Worm (Caenorhabditis elegans) whole organism, L3 larva: ENCODE measurements around the gene tbc-6.

Source experiments
- aly-2 ChIP-seq: fragments of 150-350 bp; optimal IDR thresholded peaks from 2 replicates; lab custom pipeline; 2014; ENCODE audit warnings: missing biosample characterization, missing genetic modification characterization
- ceh-16 ChIP-seq: sonication (generic microtip); optimal IDR thresholded peaks from 2 replicates; lab custom pipeline; 2017; ENCODE audit warnings: missing biosample characterization, missing genetic modification characterization
- ceh-28 ChIP-seq: fragments of 150-350 bp; optimal IDR thresholded peaks from 2 replicates; lab custom pipeline; 2014; ENCODE audit warnings: missing biosample characterization, missing genetic modification reagents, missing genetic modification characterization
- ceh-82 ChIP-seq: fragments of 150-350 bp; optimal IDR thresholded peaks from 2 replicates; lab custom pipeline; 2014; ENCODE audit warnings: missing biosample characterization, missing genetic modification characterization
- egl-27 ChIP-seq: sonication (generic microtip); optimal IDR thresholded peaks from 4 replicates; lab custom pipeline; 2017; ENCODE audit warnings: missing biosample characterization, missing genetic modification reagents, missing genetic modification characterization
- egl-5 ChIP-seq: fragments of 150-350 bp; optimal IDR thresholded peaks from 2 replicates; lab custom pipeline; 2017; ENCODE audit warnings: missing biosample characterization, missing genetic modification reagents, missing genetic modification characterization, inconsistent platforms
- elt-1 ChIP-seq: fragments of 150-350 bp; optimal IDR thresholded peaks from 2 replicates; lab custom pipeline; 2014; ENCODE audit warnings: missing biosample characterization, missing genetic modification characterization
- elt-2 ChIP-seq: sonication (generic microtip); optimal IDR thresholded peaks from 2 replicates; lab custom pipeline; 2016; ENCODE audit warnings: missing genetic modification reagents, mild to moderate bottlenecking, missing genetic modification characterization, missing compliant biosample characterization
- elt-3 ChIP-seq, 3 experiments: fragments of 150-350 bp in 1 of 3; sonication (generic microtip) in 2 of 3; optimal IDR thresholded peaks; 2 replicates in 2 of 3; 4 replicates in 1 of 3; lab custom pipeline; 2014 to 2017; ENCODE audit warnings: missing biosample characterization in 3 of 3, missing genetic modification characterization in 3 of 3
- fkh-10 ChIP-seq: sonication (generic microtip); optimal IDR thresholded peaks from 2 replicates; lab custom pipeline; 2017; ENCODE audit warnings: missing biosample characterization, missing genetic modification reagents, missing genetic modification characterization
- fkh-2 ChIP-seq: fragments of 150-350 bp; optimal IDR thresholded peaks from 2 replicates; lab custom pipeline; 2014; ENCODE audit warnings: missing biosample characterization, missing genetic modification reagents, missing genetic modification characterization
- hmg-11 ChIP-seq: sonication (generic microtip); optimal IDR thresholded peaks from 2 replicates; lab custom pipeline; 2016; ENCODE audit warnings: missing genetic modification characterization, missing compliant biosample characterization
- lsy-12 ChIP-seq: sonication (generic microtip); optimal IDR thresholded peaks from 2 replicates; lab custom pipeline; 2016; ENCODE audit warnings: mild to moderate bottlenecking, missing genetic modification characterization, missing compliant biosample characterization
- mdl-1 ChIP-seq: fragments of 150-350 bp; optimal IDR thresholded peaks from 2 replicates; lab custom pipeline; 2014; ENCODE audit warnings: missing biosample characterization, missing genetic modification characterization
- mml-1 ChIP-seq: fragments of 150-350 bp; sonication (generic microtip); optimal IDR thresholded peaks from 3 replicates; lab custom pipeline; 2014; ENCODE audit warnings: missing biosample characterization, missing genetic modification characterization
- nfya-1 ChIP-seq: sonication (generic microtip); optimal IDR thresholded peaks from 2 replicates; lab custom pipeline; 2017; ENCODE audit warnings: missing genetic modification characterization, mild to moderate bottlenecking, missing compliant biosample characterization, antibody characterized with exemption, moderate library complexity; ENCODE audit not compliant: insufficient read depth
- nhr-12 ChIP-seq: fragments of 150-350 bp; optimal IDR thresholded peaks from 2 replicates; lab custom pipeline; 2014; ENCODE audit warnings: missing biosample characterization, missing genetic modification characterization
- nhr-23 ChIP-seq: fragments of 150-350 bp; optimal IDR thresholded peaks from 2 replicates; lab custom pipeline; 2014; ENCODE audit warnings: missing biosample characterization, missing genetic modification reagents, missing genetic modification characterization
- nhr-237 ChIP-seq: fragments of 150-350 bp; optimal IDR thresholded peaks from 2 replicates; lab custom pipeline; 2014; ENCODE audit warnings: missing biosample characterization, missing genetic modification characterization
- nhr-25 ChIP-seq: sonication (generic microtip); optimal IDR thresholded peaks from 2 replicates; lab custom pipeline; 2017; ENCODE audit warnings: missing biosample characterization, missing genetic modification characterization
- nhr-28 ChIP-seq: fragments of 150-350 bp; optimal IDR thresholded peaks from 2 replicates; lab custom pipeline; 2014; ENCODE audit warnings: missing biosample characterization, missing genetic modification characterization
- nhr-43 ChIP-seq: sonication (generic microtip); optimal IDR thresholded peaks from 2 replicates; lab custom pipeline; 2016; ENCODE audit warnings: mild to moderate bottlenecking, missing genetic modification characterization, missing compliant biosample characterization; ENCODE audit not compliant: poor library complexity, severe bottlenecking
- nhr-76 ChIP-seq: fragments of 150-350 bp; sonication (generic microtip); optimal IDR thresholded peaks from 5 replicates; lab custom pipeline; 2014; ENCODE audit warnings: missing biosample characterization, missing genetic modification characterization
- pha-4 ChIP-seq: fragments of 150-350 bp; optimal IDR thresholded peaks from 2 replicates; lab custom pipeline; 2014; ENCODE audit warnings: missing biosample characterization, missing genetic modification reagents, missing genetic modification characterization
- pqm-1 ChIP-seq: fragments of 150-350 bp; optimal IDR thresholded peaks from 2 replicates; lab custom pipeline; 2017; ENCODE audit warnings: missing biosample characterization, missing genetic modification characterization, inconsistent platforms
- sea-2 ChIP-seq: fragments of 150-350 bp; sonication (generic microtip); optimal IDR thresholded peaks from 4 replicates; lab custom pipeline; 2014; ENCODE audit warnings: missing biosample characterization, missing genetic modification reagents, missing genetic modification characterization
- snpc-4 ChIP-seq: fragments of 150-350 bp; optimal IDR thresholded peaks from 2 replicates; lab custom pipeline; 2014; ENCODE audit warnings: missing biosample characterization, missing genetic modification characterization
- unc-39 ChIP-seq: sonication (generic microtip); optimal IDR thresholded peaks from 4 replicates; lab custom pipeline; 2017; ENCODE audit warnings: missing biosample characterization, missing genetic modification characterization
- unc-62 ChIP-seq: fragments of 150-350 bp; sonication (generic microtip); optimal IDR thresholded peaks from 4 replicates; lab custom pipeline; 2014; ENCODE audit warnings: missing biosample characterization, missing genetic modification reagents, missing genetic modification characterization
- zag-1 ChIP-seq: fragments of 150-350 bp; optimal IDR thresholded peaks from 2 replicates; lab custom pipeline; 2014; ENCODE audit warnings: missing biosample characterization, missing genetic modification characterization
- ztf-4 ChIP-seq: fragments of 150-350 bp; optimal IDR thresholded peaks from 2 replicates; lab custom pipeline; 2014; ENCODE audit warnings: missing biosample characterization, missing genetic modification characterization

Gene tbc-6

DNA sequence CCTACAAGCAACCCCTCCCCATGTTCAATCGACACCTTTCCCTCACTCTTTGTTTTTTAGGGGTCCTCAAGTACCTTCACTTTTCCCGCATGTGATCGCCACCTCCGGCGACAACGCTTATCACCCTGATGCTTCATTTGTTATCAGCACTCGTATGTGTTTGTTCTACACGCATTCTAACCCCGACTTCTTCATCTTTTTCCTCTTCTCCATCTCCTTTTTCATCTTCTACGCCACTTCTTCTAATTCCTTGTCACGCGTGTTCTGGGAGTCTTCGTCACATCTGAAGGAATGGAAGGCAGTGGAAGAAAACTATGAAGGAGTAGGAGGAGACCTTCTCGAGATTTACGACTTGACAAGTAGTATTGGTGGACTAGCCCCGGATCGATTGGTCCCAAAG, 17.9 kb upstream of the tbc-6 start:
- TF ChIP-seq nhr-76 (tag; lab: Kevin White, UChicago) (no peak), ceh-28 (no peak), zag-1 (tag; lab: Kevin White, UChicago) (no peak), nhr-23 (tag; lab: Kevin White, UChicago) (peak; percentile 38), elt-1 (tag; lab: Kevin White, UChicago) (peak; percentile 29), elt-3 (tag; optimal IDR thresholded peaks at IDR 0.05; lab: Kevin White, UChicago) (peak in 1 of 3 experiments; percentile 10), nhr-43 (tag; lab: Kevin White, UChicago) (peak; percentile 20), snpc-4 (tag; lab: Kevin White, UChicago) (no peak), unc-62 (GFP tag; lab: Kevin White, UChicago) (peak; percentile 20), mml-1 (tag; lab: Kevin White, UChicago) (no peak), elt-2 (tag; lab: Kevin White, UChicago) (peak; percentile 34)

DNA sequence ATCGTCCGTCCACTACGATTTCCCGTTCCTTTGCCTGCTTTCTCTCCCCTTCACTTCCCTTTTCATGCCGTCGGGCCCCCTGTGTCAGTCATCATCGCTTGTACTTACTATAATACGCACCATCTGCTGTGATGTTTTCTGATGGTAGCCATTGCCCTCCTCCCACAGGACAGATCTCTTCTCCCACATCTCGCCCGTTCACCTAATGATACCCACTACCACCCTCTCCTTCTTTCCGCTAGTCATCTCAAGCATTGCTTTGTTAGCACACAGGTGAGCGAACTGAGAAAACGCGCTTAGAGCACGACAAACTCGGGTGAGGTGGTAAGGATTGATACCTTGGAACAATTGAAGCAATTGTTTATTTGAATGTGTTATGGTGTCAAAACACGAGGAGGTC, 17.0 kb upstream of the tbc-6 start:
- TF ChIP-seq egl-27 (tag; lab: Kevin White, UChicago) (no peak), ceh-16 (tag; lab: Kevin White, UChicago) (no peak), nhr-12 (tag; lab: Kevin White, UChicago) (no peak), fkh-2 (tag; lab: Kevin White, UChicago) (no peak)

DNA sequence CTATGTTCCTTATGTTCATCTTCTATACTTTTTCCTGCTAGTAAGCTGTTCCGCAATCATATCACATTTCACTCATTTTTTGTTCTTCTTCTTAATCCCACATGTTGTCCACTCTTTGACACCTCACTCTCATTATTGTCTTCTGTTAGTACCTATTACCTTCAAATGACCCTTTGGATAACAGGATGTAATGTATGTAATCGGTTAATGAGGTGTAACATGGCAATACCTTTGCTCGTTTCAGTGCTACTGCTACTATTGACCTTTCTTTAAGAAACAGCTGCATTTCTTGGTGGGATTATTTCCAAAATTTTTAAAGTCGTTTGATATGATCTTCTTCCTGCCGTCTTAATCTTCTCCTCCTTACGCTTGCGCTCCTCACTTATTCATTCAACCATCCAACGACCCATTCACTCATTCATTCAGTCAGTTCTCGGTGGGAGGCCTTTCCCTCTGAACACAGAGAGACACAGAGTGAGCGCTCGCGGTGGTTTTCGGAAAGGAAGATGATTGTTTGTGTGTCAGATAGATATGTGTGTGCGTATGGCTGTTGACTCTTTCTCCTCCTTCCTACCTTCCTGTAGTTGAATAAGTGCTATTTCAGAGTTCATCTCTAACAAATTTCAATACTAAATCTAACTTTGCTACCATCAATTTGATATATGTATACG, 16.3 kb upstream of the tbc-6 start:
- no peak for TF ChIP-seq mml-1 (tag; lab: Kevin White, UChicago)
- TF ChIP-seq unc-39 (tag; lab: Kevin White, UChicago) = no peak
- TF ChIP-seq nhr-43 (tag; lab: Kevin White, UChicago) = no peak
- TF ChIP-seq sea-2 (GFP tag; lab: Kevin White, UChicago) = no peak
- no peak for TF ChIP-seq nhr-12 (tag; lab: Kevin White, UChicago)
- no peak for TF ChIP-seq nhr-23 (tag; lab: Kevin White, UChicago)
- no peak for TF ChIP-seq unc-62 (GFP tag; lab: Kevin White, UChicago)
- TF ChIP-seq elt-3 (tag; optimal IDR thresholded peaks at IDR 0.05; lab: Kevin White, UChicago) = no peak
- TF ChIP-seq pqm-1 (tag; lab: Kevin White, UChicago) = no peak
- no peak for TF ChIP-seq nfya-1
- TF ChIP-seq ztf-4 = no peak
- TF ChIP-seq nhr-28 (tag; lab: Kevin White, UChicago) = no peak
- TF ChIP-seq pha-4 (tag; lab: Kevin White, UChicago) = peak; percentile 29
- no peak for TF ChIP-seq nhr-237 (tag; lab: Kevin White, UChicago)
- no peak for TF ChIP-seq zag-1 (tag; lab: Kevin White, UChicago)
- no peak for TF ChIP-seq ceh-82 (tag; lab: Kevin White, UChicago)
- peak; percentile 36 for TF ChIP-seq egl-5 (tag; lab: Kevin White, UChicago)
- TF ChIP-seq elt-1 (tag; lab: Kevin White, UChicago) = peak; percentile 14
- no peak for TF ChIP-seq nhr-25
- TF ChIP-seq hmg-11 = peak; percentile 0

DNA sequence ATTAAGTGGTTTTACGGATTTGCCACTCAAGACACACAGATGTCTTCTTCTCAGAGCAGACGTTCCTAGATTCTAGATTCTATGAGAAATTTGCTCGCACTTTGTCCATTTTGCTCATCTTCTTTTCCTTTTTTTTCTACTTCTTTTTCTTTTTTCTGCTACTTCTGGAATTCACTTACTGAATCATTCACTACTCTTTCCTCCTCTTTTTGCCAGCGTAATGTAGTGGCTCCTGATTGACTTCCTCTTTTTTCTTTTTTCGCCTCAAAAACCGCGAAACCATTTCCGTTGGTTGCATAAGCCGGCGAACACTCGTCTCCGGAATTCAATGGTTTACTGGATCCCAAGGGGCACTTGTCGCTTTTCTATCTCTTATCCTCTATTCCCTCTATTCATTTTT, 15.7 kb upstream of the tbc-6 start:
- TF ChIP-seq fkh-2 (tag; lab: Kevin White, UChicago) = no peak
- TF ChIP-seq aly-2 (tag; lab: Kevin White, UChicago) = no peak
- peak; percentile 14 for TF ChIP-seq fkh-10 (GFP tag; lab: Kevin White, UChicago)

DNA sequence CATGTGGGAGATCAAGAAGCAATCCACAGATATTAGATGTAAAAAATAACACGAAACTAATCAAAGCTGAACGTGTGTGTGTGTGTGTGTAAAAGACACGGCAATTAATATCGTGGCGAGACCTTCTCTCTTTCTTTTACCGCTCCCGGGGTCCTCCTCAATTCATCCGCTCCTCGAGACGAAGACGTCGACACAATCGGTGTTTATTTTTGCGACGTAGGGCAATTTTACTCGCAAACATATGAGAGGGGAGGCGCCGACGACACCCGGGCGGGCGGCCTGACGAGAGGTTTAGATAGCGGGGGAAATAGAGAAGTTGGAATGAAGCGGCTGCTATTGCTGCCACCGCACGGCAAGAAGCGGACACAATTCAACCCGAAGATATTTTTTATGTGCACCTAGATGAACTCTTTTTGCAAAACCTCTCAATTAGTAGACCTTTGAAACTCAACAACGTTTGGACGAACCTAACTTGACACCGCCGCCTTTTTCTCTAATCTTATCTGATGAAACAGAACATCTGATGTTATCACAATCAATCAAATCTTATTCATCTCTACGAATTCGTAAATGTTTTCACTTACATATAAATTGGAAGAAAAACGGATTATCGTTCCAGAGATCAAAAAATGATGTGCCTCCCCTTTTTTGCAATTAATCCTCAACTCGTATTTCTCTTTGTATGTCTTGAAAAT, 15.1 kb upstream of the tbc-6 start:
- peak; percentile 11 for TF ChIP-seq pha-4 (tag; lab: Kevin White, UChicago)
- TF ChIP-seq hmg-11 = peak; percentile 16
- no peak for TF ChIP-seq lsy-12 (tag; lab: Kevin White, UChicago)
- peak; percentile 7 for TF ChIP-seq elt-2 (tag; lab: Kevin White, UChicago)
- TF ChIP-seq egl-5 (tag; lab: Kevin White, UChicago) = peak; percentile 49
- no peak for TF ChIP-seq snpc-4 (tag; lab: Kevin White, UChicago)
- TF ChIP-seq nhr-12 (tag; lab: Kevin White, UChicago) = no peak
- no peak for TF ChIP-seq mdl-1 (tag; lab: Kevin White, UChicago)
- peak; percentile 90 for TF ChIP-seq elt-1 (tag; lab: Kevin White, UChicago)
- TF ChIP-seq, all 47 proteins: peak for 5
